Fruit fly (Drosophila melanogaster) whole organism, embryonic: ENCODE measurements around the gene Mocs2A.

Experiments used
- ATbp ChIP-seq: fragments of 200-800 bp; sonication (Bioruptor generic); optimal IDR thresholded peaks from 2 replicates; lab custom pipeline; 2017; ENCODE audit warnings: missing biosample characterization, mild to moderate bottlenecking, missing genetic modification characterization, missing genetic modification reagents
- Abd-B ChIP-seq: fragments of 200-800 bp; sonication (Bioruptor generic); optimal IDR thresholded peaks from 2 replicates; lab custom pipeline; 2018; ENCODE audit warnings: missing biosample characterization, mild to moderate bottlenecking, missing genetic modification characterization, moderate library complexity
- B-H2 ChIP-seq: fragments of 200-800 bp; sonication (Bioruptor generic); optimal IDR thresholded peaks from 2 replicates; lab custom pipeline; 2018; ENCODE audit warnings: missing biosample characterization, mild to moderate bottlenecking, missing genetic modification characterization
- CG10209 ChIP-seq: fragments of 200-800 bp; sonication (Bioruptor generic); optimal IDR thresholded peaks from 3 replicates; lab custom pipeline; 2017; ENCODE audit warnings: missing biosample characterization, mild to moderate bottlenecking, missing genetic modification characterization, missing genetic modification reagents
- CG1024 ChIP-seq: fragments of 200-800 bp; sonication (Bioruptor generic); IDR thresholded peaks from 2 replicates; pipeline ENCODE4 v1.3.6; 2022; ENCODE audit warnings: missing biosample characterization, missing genetic modification characterization
- CG10979 ChIP-seq: fragments of 200-800 bp; sonication (Bioruptor generic); optimal IDR thresholded peaks from 2 replicates; lab custom pipeline; 2018; ENCODE audit warnings: missing biosample characterization, mild to moderate bottlenecking, missing genetic modification characterization, moderate library complexity
- CG11398 ChIP-seq: fragments of 200-800 bp; sonication (Bioruptor generic); optimal IDR thresholded peaks from 2 replicates; lab custom pipeline; 2016; ENCODE audit warnings: missing biosample characterization, missing genetic modification characterization
- CG12155 ChIP-seq: fragments of 200-800 bp; sonication (Bioruptor generic); optimal IDR thresholded peaks from 3 replicates; lab custom pipeline; 2016; ENCODE audit warnings: missing biosample characterization, missing genetic modification characterization
- CG12236 ChIP-seq: fragments of 200-800 bp; sonication (Bioruptor generic); optimal IDR thresholded peaks from 2 replicates; lab custom pipeline; 2016; ENCODE audit warnings: missing biosample characterization, missing genetic modification characterization
- CG15011 ChIP-seq: fragments of 200-800 bp; sonication (Bioruptor generic); optimal IDR thresholded peaks from 3 replicates; lab custom pipeline; 2018; ENCODE audit warnings: missing biosample characterization, mild to moderate bottlenecking, missing genetic modification characterization
- CG18764 ChIP-seq: fragments of 200-800 bp; sonication (Bioruptor generic); optimal IDR thresholded peaks from 3 replicates; lab custom pipeline; 2016; ENCODE audit warnings: missing biosample characterization, missing genetic modification characterization
- CG2678 ChIP-seq: fragments of 200-800 bp; sonication (Bioruptor generic); optimal IDR thresholded peaks from 3 replicates; lab custom pipeline; 2019; ENCODE audit warnings: missing biosample characterization, mild to moderate bottlenecking, missing genetic modification characterization, moderate library complexity
- CG30431 ChIP-seq: fragments of 200-800 bp; sonication (Bioruptor generic); optimal IDR thresholded peaks from 2 replicates; lab custom pipeline; 2017; ENCODE audit warnings: missing biosample characterization, missing genetic modification characterization
- CG31224 ChIP-seq: fragments of 200-800 bp; sonication (Bioruptor generic); IDR thresholded peaks from 2 replicates; pipeline ENCODE4 v1.3.6; 2022; ENCODE audit warnings: missing biosample characterization, missing genetic modification characterization
- CG32532 ChIP-seq: fragments of 200-800 bp; sonication (Bioruptor generic); IDR thresholded peaks from 2 replicates; pipeline ENCODE4 v1.3.6; 2022; ENCODE audit warnings: missing biosample characterization, missing genetic modification characterization
- CG3407 ChIP-seq: fragments of 200-800 bp; sonication (Bioruptor generic); optimal IDR thresholded peaks from 2 replicates; lab custom pipeline; 2018; ENCODE audit warnings: missing biosample characterization, mild to moderate bottlenecking, missing genetic modification characterization
- CG6791 ChIP-seq: fragments of 200-800 bp; sonication (Bioruptor generic); IDR thresholded peaks from 3 replicates; pipeline ENCODE4 v1.3.6; 2022; ENCODE audit warnings: missing biosample characterization, missing genetic modification characterization; ENCODE audit not compliant: partially characterized antibody
- CG7372 ChIP-seq: fragments of 200-800 bp; sonication (Bioruptor generic); IDR thresholded peaks from 2 replicates; pipeline ENCODE4 v1.3.6; 2022; ENCODE audit warnings: missing biosample characterization, missing genetic modification characterization
- CG8290 ChIP-seq, 3 experiments: fragments of 200-800 bp; sonication (Bioruptor generic); optimal IDR thresholded peaks; 2 replicates each; lab custom pipeline; 2016 to 2019; ENCODE audit warnings: missing biosample characterization in 3 of 3, missing genetic modification characterization in 3 of 3, mild to moderate bottlenecking in 2 of 3, moderate library complexity in 1 of 3
- CG8478 ChIP-seq: fragments of >200 bp; optimal IDR thresholded peaks from 2 replicates; lab custom pipeline; 2018
- CG8924 ChIP-seq: fragments of 200-800 bp; optimal IDR thresholded peaks from 3 replicates; lab custom pipeline; 2019; ENCODE audit warnings: missing biosample characterization, mild to moderate bottlenecking, missing genetic modification characterization, moderate library complexity
- CG9215 ChIP-seq: fragments of 200-800 bp; sonication (Bioruptor generic); IDR thresholded peaks from 2 replicates; pipeline ENCODE4 v1.3.6; 2022; ENCODE audit warnings: missing biosample characterization, missing genetic modification characterization
- CTCF ChIP-seq: fragments of 200-800 bp; sonication (Bioruptor generic); optimal IDR thresholded peaks from 2 replicates; lab custom pipeline; 2017; ENCODE audit warnings: missing biosample characterization, mild to moderate bottlenecking, missing genetic modification characterization, moderate library complexity
- Dll ChIP-seq: fragments of 200-800 bp; sonication (Bioruptor generic); IDR thresholded peaks from 4 replicates; pipeline ENCODE4 v1.3.6; 2022; ENCODE audit warnings: missing biosample characterization, missing genetic modification characterization; ENCODE audit not compliant: partially characterized antibody
- Dref ChIP-seq: fragments of 200-800 bp; sonication (Bioruptor generic); IDR thresholded peaks from 2 replicates; pipeline ENCODE4 v1.3.6; 2022; ENCODE audit warnings: missing biosample characterization, missing genetic modification characterization
- Fer1 ChIP-seq: fragments of 200-800 bp; sonication (Bioruptor generic); optimal IDR thresholded peaks from 2 replicates; lab custom pipeline; 2017; ENCODE audit warnings: missing biosample characterization, mild to moderate bottlenecking, missing genetic modification characterization
- Hr51 ChIP-seq, 2 experiments: fragments of 200-800 bp; sonication (Bioruptor generic); optimal IDR thresholded peaks; 2 replicates in 1 of 2; 3 replicates in 1 of 2; lab custom pipeline; 2016 to 2018; ENCODE audit warnings: missing biosample characterization in 2 of 2, missing genetic modification characterization in 2 of 2, mild to moderate bottlenecking in 1 of 2, moderate library complexity in 1 of 2
- Hr78 ChIP-seq, 2 experiments: fragments of 200-800 bp in 1 of 2; fragments of >200 bp in 1 of 2; sonication (Bioruptor generic) in 1 of 2; optimal IDR thresholded peaks; 2 replicates each; lab custom pipeline; 2017 to 2019; ENCODE audit warnings: missing biosample characterization in 2 of 2, missing genetic modification characterization in 2 of 2, mild to moderate bottlenecking in 1 of 2, moderate library complexity in 1 of 2
- Mad ChIP-seq: fragments of 200-800 bp; sonication (Bioruptor generic); optimal IDR thresholded peaks from 2 replicates; lab custom pipeline; 2016; ENCODE audit warnings: missing biosample characterization, missing genetic modification characterization
- Oli ChIP-seq: fragments of 200-800 bp; sonication (Bioruptor generic); optimal IDR thresholded peaks from 2 replicates; lab custom pipeline; 2018; ENCODE audit warnings: missing biosample characterization, mild to moderate bottlenecking, missing genetic modification characterization, moderate library complexity
- Taf1 ChIP-seq: fragments of 200-800 bp; sonication (Bioruptor generic); IDR thresholded peaks from 2 replicates; pipeline ENCODE4 v1.3.6; 2022; ENCODE audit warnings: missing biosample characterization, missing genetic modification characterization
- abd-A ChIP-seq: fragments of 200-800 bp; sonication (Bioruptor generic); optimal IDR thresholded peaks from 3 replicates; lab custom pipeline; 2019; ENCODE audit warnings: missing biosample characterization, mild to moderate bottlenecking, missing genetic modification characterization, moderate library complexity
- cas ChIP-seq: fragments of 200-800 bp; sonication (Bioruptor generic); IDR thresholded peaks from 2 replicates; pipeline ENCODE4 v1.3.6; 2022; ENCODE audit warnings: missing biosample characterization, missing genetic modification characterization
- dimm ChIP-seq: fragments of 200-800 bp; sonication (Bioruptor generic); IDR thresholded peaks from 2 replicates; pipeline ENCODE4 v1.3.6; 2022; ENCODE audit warnings: missing biosample characterization, missing genetic modification characterization
- dmrt11E ChIP-seq: fragments of 200-800 bp; sonication (Bioruptor generic); optimal IDR thresholded peaks from 3 replicates; lab custom pipeline; 2018; ENCODE audit warnings: missing biosample characterization, mild to moderate bottlenecking, missing genetic modification characterization, moderate library complexity
- fru ChIP-seq: fragments of >200 bp; optimal IDR thresholded peaks from 2 replicates; lab custom pipeline; 2017
- inv ChIP-seq: fragments of 200-800 bp; sonication (Bioruptor generic); IDR thresholded peaks from 2 replicates; pipeline ENCODE4 v1.3.6; 2022; ENCODE audit warnings: missing biosample characterization, missing genetic modification characterization; ENCODE audit not compliant: partially characterized antibody
- jigr1 ChIP-seq: fragments of 200-800 bp; sonication (Bioruptor generic); IDR thresholded peaks from 3 replicates; pipeline ENCODE4 v1.3.6; 2022; ENCODE audit warnings: missing biosample characterization, missing genetic modification characterization
- jumu ChIP-seq: fragments of 200-800 bp; sonication (Bioruptor generic); optimal IDR thresholded peaks from 3 replicates; lab custom pipeline; 2016; ENCODE audit warnings: missing biosample characterization, missing genetic modification characterization
- klu ChIP-seq: fragments of 200-800 bp; sonication (Bioruptor generic); IDR thresholded peaks from 2 replicates; pipeline ENCODE4 v1.3.6; 2022; ENCODE audit warnings: missing biosample characterization, missing genetic modification characterization
- lab ChIP-seq: fragments of 200-800 bp; sonication (Bioruptor generic); optimal IDR thresholded peaks from 3 replicates; lab custom pipeline; 2017; ENCODE audit warnings: missing biosample characterization, missing genetic modification characterization, mild to moderate bottlenecking, moderate library complexity, missing genetic modification reagents
- nerfin-1 ChIP-seq: fragments of 200-800 bp; sonication (Bioruptor generic); optimal IDR thresholded peaks from 3 replicates; lab custom pipeline; 2019; ENCODE audit warnings: missing biosample characterization, mild to moderate bottlenecking, missing genetic modification characterization, moderate library complexity
- pita ChIP-seq: fragments of 200-800 bp; sonication (Bioruptor generic); optimal IDR thresholded peaks from 2 replicates; lab custom pipeline; 2017; ENCODE audit warnings: missing biosample characterization, mild to moderate bottlenecking, missing genetic modification characterization
- pnt ChIP-seq: fragments of 200-800 bp; sonication (Bioruptor generic); optimal IDR thresholded peaks from 3 replicates; lab custom pipeline; 2016; ENCODE audit warnings: missing biosample characterization, missing genetic modification characterization
- pum ChIP-seq: fragments of 200-800 bp; sonication (Bioruptor generic); optimal IDR thresholded peaks from 2 replicates; lab custom pipeline; 2016; ENCODE audit warnings: missing biosample characterization, missing genetic modification characterization
- tin ChIP-seq: fragments of 200-800 bp; sonication (Bioruptor generic); optimal IDR thresholded peaks from 3 replicates; lab custom pipeline; 2016; ENCODE audit warnings: missing biosample characterization, missing genetic modification characterization
- tll ChIP-seq, 2 experiments: fragments of 200-800 bp in 1 of 2; fragments of >200 bp in 1 of 2; sonication (Bioruptor generic) in 1 of 2; optimal IDR thresholded peaks; 2 replicates each; lab custom pipeline; 2017 to 2019; ENCODE audit warnings: missing biosample characterization in 2 of 2, missing genetic modification characterization in 2 of 2, mild to moderate bottlenecking in 1 of 2, moderate library complexity in 1 of 2
- trem ChIP-seq: fragments of 200-800 bp; optimal IDR thresholded peaks from 3 replicates; lab custom pipeline; 2019; ENCODE audit warnings: missing biosample characterization, mild to moderate bottlenecking, missing genetic modification characterization, moderate library complexity
- vnd ChIP-seq: fragments of 200-800 bp; sonication (Bioruptor generic); IDR thresholded peaks from 3 replicates; pipeline ENCODE4 v1.3.6; 2022; ENCODE audit warnings: missing biosample characterization, missing genetic modification characterization; ENCODE audit not compliant: partially characterized antibody
- zfh2 ChIP-seq: fragments of 200-800 bp; sonication (Bioruptor generic); optimal IDR thresholded peaks from 2 replicates; lab custom pipeline; 2016; ENCODE audit warnings: missing biosample characterization, missing genetic modification characterization

Gene Mocs2A

DNA sequence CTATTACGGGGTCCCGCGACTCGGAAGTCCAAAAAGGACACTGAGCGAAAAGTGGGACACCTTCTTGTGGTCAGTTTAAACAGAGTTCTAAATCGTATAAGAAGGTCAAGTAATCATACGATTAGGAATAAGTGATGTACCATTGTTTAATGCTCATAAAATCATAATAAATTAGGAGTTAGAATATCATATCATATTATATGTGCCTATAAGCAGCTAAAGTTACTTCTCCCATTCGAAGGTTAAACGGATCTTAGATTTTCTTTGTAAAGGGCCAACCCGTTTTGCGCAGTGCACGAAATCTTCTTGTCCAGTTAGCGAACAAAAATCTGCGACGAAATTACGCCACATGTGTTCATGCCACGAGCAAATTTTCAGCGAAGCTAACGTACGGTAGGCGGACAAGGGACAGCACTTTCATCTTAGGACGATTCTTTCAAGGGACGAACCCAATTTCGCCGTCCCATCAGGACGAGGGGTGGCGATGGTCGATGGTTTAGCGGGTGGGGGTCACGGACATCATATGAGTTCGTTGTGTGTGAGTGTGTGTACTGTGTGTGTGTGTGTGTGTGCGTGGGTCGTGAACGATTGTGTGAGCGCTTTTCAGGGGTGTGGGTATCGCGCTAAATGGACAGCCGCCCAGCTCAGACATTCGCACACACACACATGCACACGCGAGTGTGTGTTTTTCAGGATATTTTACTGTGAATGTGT is 41.3 kb upstream of the Mocs2A start (continued):
- TF ChIP-seq nerfin-1: peak; percentile 70
- TF ChIP-seq CG8290 (GFP tag; optimal IDR thresholded peaks at IDR 0.05; lab: Kevin White, UChicago): no peak
- TF ChIP-seq CG8290 (tag; optimal IDR thresholded peaks at IDR 0.05; lab: Kevin White, UChicago): peak in 1 of 2 experiments; percentile 29
- TF ChIP-seq jigr1 (GFP tag; lab: Robert Waterston, UW): no peak
- no peak for TF ChIP-seq CG6791 (GFP tag; lab: Robert Waterston, UW)
- peak; percentile 36 for TF ChIP-seq CG15011
- TF ChIP-seq klu (GFP tag; lab: Robert Waterston, UW): no peak
- TF ChIP-seq vnd (GFP tag; lab: Robert Waterston, UW): no peak
- TF ChIP-seq CG8478: no peak
- no peak for TF ChIP-seq CTCF (GFP tag; lab: Kevin White, UChicago)
- no peak for TF ChIP-seq Dll (GFP tag; lab: Robert Waterston, UW)
- TF ChIP-seq pum (GFP tag; lab: Kevin White, UChicago): no peak
- TF ChIP-seq Mad: no peak
- TF ChIP-seq CG18764 (GFP tag; lab: Kevin White, UChicago): no peak
- TF ChIP-seq CG10209 (GFP tag; lab: Kevin White, UChicago): peak; percentile 23
- TF ChIP-seq CG30431 (GFP tag; lab: Kevin White, UChicago): no peak
- TF ChIP-seq tin: peak; percentile 22
- no peak for TF ChIP-seq Taf1 (GFP tag; lab: Robert Waterston, UW)
- 0 out of 2 replicates have a peak, but pooled peaks have one; percentile 28 for TF ChIP-seq CG31224 (GFP tag; lab: Robert Waterston, UW)
- no peak for TF ChIP-seq CG12236 (GFP tag; lab: Kevin White, UChicago)
- no peak for TF ChIP-seq dimm (GFP tag; lab: Robert Waterston, UW)
- no peak for TF ChIP-seq B-H2
- peak; percentile 55 for TF ChIP-seq abd-A
- peak; percentile 37 for TF ChIP-seq CG8924 (tag; lab: Kevin White, UChicago)
- no peak for TF ChIP-seq Abd-B (GFP tag; lab: Kevin White, UChicago)
- TF ChIP-seq CG3407 (GFP tag; lab: Kevin White, UChicago): no peak
- peak; percentile 36 for TF ChIP-seq dmrt11E (tag; lab: Kevin White, UChicago)
- TF ChIP-seq CG10979 (tag; lab: Kevin White, UChicago): peak; percentile 67
- peak; percentile 82 for TF ChIP-seq CG2678
- no peak for TF ChIP-seq tll (GFP tag; optimal IDR thresholded peaks at IDR 0.05; lab: Kevin White, UChicago)
- TF ChIP-seq pnt (GFP tag; lab: Kevin White, UChicago): peak; percentile 20
- TF ChIP-seq ATbp (GFP tag; lab: Kevin White, UChicago): no peak
- peak in 1 of 2 experiments; percentile 52 for TF ChIP-seq Hr51 (GFP tag; optimal IDR thresholded peaks at IDR 0.05; lab: Kevin White, UChicago)
- no peak for TF ChIP-seq pita (GFP tag; lab: Kevin White, UChicago)
- no peak for TF ChIP-seq Dref (GFP tag; lab: Robert Waterston, UW)
- no peak for TF ChIP-seq inv (GFP tag; lab: Robert Waterston, UW)
- TF ChIP-seq jumu (GFP tag; lab: Kevin White, UChicago): peak; percentile 10
- TF ChIP-seq CG32532 (GFP tag; lab: Robert Waterston, UW): peak; percentile 13; the same call in 1 of the 2 replicates
- TF ChIP-seq Fer1: peak; percentile 60
- TF ChIP-seq Hr78 (GFP tag; optimal IDR thresholded peaks at IDR 0.05; lab: Kevin White, UChicago): no peak
- no peak for TF ChIP-seq CG1024 (GFP tag; lab: Robert Waterston, UW)
- TF ChIP-seq CG11398 (GFP tag; lab: Kevin White, UChicago): no peak
- TF ChIP-seq CG7372 (GFP tag; lab: Robert Waterston, UW): no peak
- TF ChIP-seq cas (GFP tag; lab: Robert Waterston, UW): no peak
- TF ChIP-seq trem (tag; lab: Kevin White, UChicago): no peak
- TF ChIP-seq CG9215 (GFP tag; lab: Robert Waterston, UW): peak; percentile 50
- peak; percentile 4 for TF ChIP-seq zfh2 (GFP tag; lab: Kevin White, UChicago)
- peak; percentile 45 for TF ChIP-seq Oli (tag; lab: Kevin White, UChicago)
- TF ChIP-seq fru (lab: Kevin White, UChicago): no peak
- TF ChIP-seq CG12155: no peak
- TF ChIP-seq lab (GFP tag; lab: Kevin White, UChicago): peak; percentile 38
